Worm (Caenorhabditis elegans) whole organism, L4 larva: Measurements from ENCODE around the gene mam-7.

Experiments used
- F37D6.2 ChIP-seq: sonication (generic microtip); optimal IDR thresholded peaks from 2 replicates; lab custom pipeline; 2016; ENCODE audit warnings: mild to moderate bottlenecking, missing genetic modification characterization, missing compliant biosample characterization
- daf-16 ChIP-seq, 3 experiments: sonication (generic microtip); optimal IDR thresholded peaks; 2 replicates each; lab custom pipeline; 2016 to 2017; ENCODE audit warnings: missing genetic modification characterization in 3 of 3, missing genetic modification reagents in 3 of 3, mild to moderate bottlenecking in 2 of 3, missing compliant biosample characterization in 2 of 3, missing biosample characterization in 1 of 3, moderate library complexity in 1 of 3
- dpl-1 ChIP-seq: fragments of 150-350 bp; optimal IDR thresholded peaks from 2 replicates; lab custom pipeline; 2014; ENCODE audit warnings: missing biosample characterization, missing genetic modification reagents, missing genetic modification characterization
- lin-13 ChIP-seq: fragments of 150-350 bp; optimal IDR thresholded peaks from 2 replicates; lab custom pipeline; 2014; ENCODE audit warnings: missing biosample characterization, missing genetic modification reagents, missing genetic modification characterization
- mep-1 ChIP-seq: fragments of 150-350 bp; sonication (generic microtip); optimal IDR thresholded peaks from 3 replicates; lab custom pipeline; 2014; ENCODE audit warnings: missing biosample characterization, missing genetic modification characterization
- nhr-11 ChIP-seq: fragments of 150-350 bp; optimal IDR thresholded peaks from 2 replicates; lab custom pipeline; 2014; ENCODE audit warnings: missing biosample characterization, missing genetic modification characterization
- nhr-237 ChIP-seq: sonication (generic microtip); optimal IDR thresholded peaks from 2 replicates; lab custom pipeline; 2017; ENCODE audit warnings: missing biosample characterization, missing genetic modification characterization
- nhr-42 ChIP-seq: fragments of 200-800 bp; sonication (Bioruptor generic); IDR thresholded peaks from 2 replicates; pipeline ENCODE4 v1.3.6; 2022; ENCODE audit warnings: missing genetic modification characterization, missing compliant biosample characterization
- nhr-77 ChIP-seq: fragments of 150-350 bp; optimal IDR thresholded peaks from 2 replicates; lab custom pipeline; 2014; ENCODE audit warnings: missing biosample characterization, missing genetic modification characterization

DNA sequence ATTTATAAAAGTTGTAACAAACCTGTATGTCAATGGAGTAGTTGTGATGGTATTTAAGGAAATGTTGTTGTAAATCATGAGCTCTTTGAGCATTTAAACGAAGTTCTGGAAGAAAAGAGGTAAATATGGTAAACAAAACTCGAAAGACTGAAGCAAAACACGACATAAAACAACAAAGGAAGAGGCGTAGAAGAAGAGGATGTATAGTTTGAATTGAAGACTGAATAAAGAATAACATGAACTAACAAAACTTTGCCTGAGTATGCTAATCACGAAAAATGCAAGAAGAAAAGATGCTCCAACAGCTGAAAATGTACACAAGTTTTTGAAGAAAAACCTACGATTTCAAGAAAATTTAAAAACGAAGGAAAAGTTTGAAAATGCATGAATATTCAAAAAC is 21.9 kb upstream of the mam-7 start, which contains the start of gene ZK757.1:
- TF ChIP-seq lin-13 (GFP tag; lab: Kevin White, UChicago) (no peak), nhr-42 (GFP tag; lab: Robert Waterston, UW) (no peak), dpl-1 (GFP tag; lab: Kevin White, UChicago) (no peak), nhr-77 (tag; lab: Kevin White, UChicago) (no peak), F37D6.2 (tag; lab: Kevin White, UChicago) (no peak), daf-16 (GFP tag; optimal IDR thresholded peaks at IDR 0.05; lab: Kevin White, UChicago) (no peak), daf-16 (tag; optimal IDR thresholded peaks at IDR 0.05; lab: Kevin White, UChicago) (no peak), nhr-11 (tag; lab: Kevin White, UChicago) (no peak), nhr-237 (no peak), mep-1 (no peak)
